Worm (Caenorhabditis elegans) whole organism, young adult: Measurements from ENCODE around the gene rab-7.

Experiments
- B0035.1 ChIP-seq: sonication (generic microtip); optimal IDR thresholded peaks from 2 replicates; lab custom pipeline; 2016; ENCODE audit warnings: missing genetic modification characterization, mild to moderate bottlenecking, missing compliant biosample characterization, missing genotype, missing genetic modification reagents
- C17E4.6 ChIP-seq: fragments of 200-800 bp; sonication (Bioruptor generic); IDR thresholded peaks from 2 replicates; pipeline ENCODE4 v1.3.6; 2022; ENCODE audit warnings: missing genetic modification reagents, missing genetic modification characterization, missing compliant biosample characterization
- F33H1.4 ChIP-seq: fragments of 200-800 bp; sonication (Bioruptor generic); IDR thresholded peaks from 2 replicates; pipeline ENCODE4 v1.3.6; 2022; ENCODE audit warnings: missing genetic modification reagents, missing genetic modification characterization, missing compliant biosample characterization
- F57A8.1 ChIP-seq: fragments of 200-800 bp; sonication (Bioruptor generic); optimal IDR thresholded peaks from 2 replicates; lab custom pipeline; 2018; ENCODE audit warnings: mild to moderate bottlenecking, missing genetic modification characterization, moderate library complexity, missing compliant biosample characterization
- F57C9.4 ChIP-seq: sonication (generic microtip); optimal IDR thresholded peaks from 2 replicates; lab custom pipeline; 2017; ENCODE audit warnings: mild to moderate bottlenecking, missing genetic modification characterization, missing compliant biosample characterization
- K11D2.4 ChIP-seq: fragments of 200-800 bp; sonication (Bioruptor generic); IDR thresholded peaks from 2 replicates; pipeline ENCODE4 v1.3.6; 2022; ENCODE audit warnings: missing genetic modification reagents, missing genetic modification characterization, missing compliant biosample characterization
- T07F8.4 ChIP-seq: sonication (generic microtip); optimal IDR thresholded peaks from 2 replicates; lab custom pipeline; 2016; ENCODE audit warnings: mild to moderate bottlenecking, missing genetic modification characterization, moderate library complexity, missing compliant biosample characterization
- Y53G8AR.9 ChIP-seq: fragments of 200-800 bp; sonication (Bioruptor generic); conservative IDR thresholded peaks from 2 replicates; pipeline ENCODE4 v1.3.6; 2022; ENCODE audit warnings: missing genetic modification reagents, missing genetic modification characterization, missing compliant biosample characterization
- aptf-2 ChIP-seq: fragments of 200-800 bp; sonication (Bioruptor generic); conservative IDR thresholded peaks from 2 replicates; pipeline ENCODE4 v1.3.6; 2022; ENCODE audit warnings: missing genetic modification reagents, missing genetic modification characterization, missing compliant biosample characterization
- atf-7 ChIP-seq: sonication (generic microtip); optimal IDR thresholded peaks from 2 replicates; lab custom pipeline; 2017; ENCODE audit warnings: mild to moderate bottlenecking, missing genetic modification characterization, missing compliant biosample characterization
- athp-1 ChIP-seq: sonication (generic microtip); optimal IDR thresholded peaks from 2 replicates; lab custom pipeline; 2017; ENCODE audit warnings: mild to moderate bottlenecking, missing genetic modification characterization, missing compliant biosample characterization
- bed-1 ChIP-seq: fragments of 200-800 bp; sonication (Bioruptor generic); IDR thresholded peaks from 2 replicates; pipeline ENCODE4 v1.3.6; 2022; ENCODE audit warnings: missing genetic modification reagents, missing genetic modification characterization, missing compliant biosample characterization
- cebp-1 ChIP-seq, 2 experiments: fragments of 200-800 bp in 1 of 2; sonication (Bioruptor generic) in 1 of 2; sonication (generic microtip) in 1 of 2; IDR thresholded peaks in 1 of 2; optimal IDR thresholded peaks in 1 of 2; 2 replicates each; pipeline versions ENCODE4 v1.3.6 to Lab custom; 2017 to 2022; ENCODE audit warnings: missing compliant biosample characterization in 2 of 2, missing genetic modification characterization in 2 of 2, mild to moderate bottlenecking in 1 of 2, missing genetic modification reagents in 1 of 2, moderate library complexity in 1 of 2
- ceh-100 ChIP-seq: fragments of 200-800 bp; sonication (Bioruptor generic); IDR thresholded peaks from 2 replicates; pipeline ENCODE4 v1.3.6; 2022; ENCODE audit warnings: missing genetic modification reagents, missing genetic modification characterization, missing compliant biosample characterization
- ceh-91 ChIP-seq: fragments of 200-800 bp; sonication (Bioruptor generic); IDR thresholded peaks from 2 replicates; pipeline ENCODE4 v1.3.6; 2022; ENCODE audit warnings: missing genetic modification reagents, missing genetic modification characterization, missing compliant biosample characterization
- chd-7 ChIP-seq: sonication (generic microtip); optimal IDR thresholded peaks from 2 replicates; lab custom pipeline; 2016; ENCODE audit warnings: mild to moderate bottlenecking, missing genetic modification characterization, moderate library complexity, missing compliant biosample characterization
- dox-1 ChIP-seq: fragments of 200-800 bp; sonication (Bioruptor generic); IDR thresholded peaks from 2 replicates; pipeline ENCODE4 v1.3.6; 2022; ENCODE audit warnings: missing genetic modification reagents, missing genetic modification characterization, missing compliant biosample characterization
- dpl-1 ChIP-seq: fragments of 150-350 bp; optimal IDR thresholded peaks from 2 replicates; lab custom pipeline; 2014; ENCODE audit warnings: missing biosample characterization, missing genetic modification reagents, missing genetic modification characterization
- efl-1 ChIP-seq: fragments of 150-350 bp; optimal IDR thresholded peaks from 2 replicates; lab custom pipeline; 2014; ENCODE audit warnings: missing biosample characterization, missing genetic modification reagents, missing genetic modification characterization
- fkh-3 ChIP-seq: sonication (generic microtip); optimal IDR thresholded peaks from 2 replicates; lab custom pipeline; 2016; ENCODE audit warnings: mild to moderate bottlenecking, missing genetic modification characterization, missing compliant biosample characterization
- him-1 ChIP-seq: sonication (generic microtip); optimal IDR thresholded peaks from 2 replicates; lab custom pipeline; 2016; ENCODE audit warnings: missing genotype, missing genetic modification reagents, missing genetic modification characterization, missing compliant biosample characterization
- hmg-1.2 ChIP-seq: fragments of 200-800 bp; sonication (Bioruptor generic); IDR thresholded peaks from 2 replicates; pipeline ENCODE4 v1.3.6; 2022; ENCODE audit warnings: missing genetic modification reagents, missing genetic modification characterization, missing compliant biosample characterization
- lin-35 ChIP-seq, 3 experiments: fragments of 150-350 bp in 2 of 3; sonication (generic microtip) in 1 of 3; optimal IDR thresholded peaks; 2 replicates each; lab custom pipeline; 2014 to 2018; ENCODE audit warnings: missing biosample characterization in 3 of 3, missing genetic modification characterization in 3 of 3, missing genetic modification reagents in 3 of 3
- lin-40 ChIP-seq: sonication (generic microtip); optimal IDR thresholded peaks from 2 replicates; lab custom pipeline; 2016; ENCODE audit warnings: missing genetic modification characterization, mild to moderate bottlenecking, missing compliant biosample characterization, missing genotype, missing genetic modification reagents
- lin-54 ChIP-seq: fragments of 200-800 bp; sonication (Bioruptor generic); optimal IDR thresholded peaks from 2 replicates; lab custom pipeline; 2018; ENCODE audit warnings: mild to moderate bottlenecking, missing genetic modification characterization, missing compliant biosample characterization
- lsl-1 ChIP-seq: fragments of 200-800 bp; sonication (Bioruptor generic); optimal IDR thresholded peaks from 2 replicates; lab custom pipeline; 2018; ENCODE audit warnings: mild to moderate bottlenecking, missing genetic modification characterization, moderate library complexity, missing compliant biosample characterization
- madf-10 ChIP-seq: sonication (generic microtip); optimal IDR thresholded peaks from 2 replicates; lab custom pipeline; 2016; ENCODE audit warnings: mild to moderate bottlenecking, missing genetic modification characterization, missing compliant biosample characterization
- madf-6 ChIP-seq: fragments of 200-800 bp; sonication (Bioruptor generic); IDR thresholded peaks from 2 replicates; pipeline ENCODE4 v1.3.6; 2022; ENCODE audit warnings: missing genetic modification reagents, missing genetic modification characterization, missing compliant biosample characterization
- madf-8 ChIP-seq: fragments of 200-800 bp; sonication (Bioruptor generic); conservative IDR thresholded peaks from 2 replicates; pipeline ENCODE4 v1.3.6; 2022; ENCODE audit warnings: missing genetic modification reagents, missing genetic modification characterization, missing compliant biosample characterization
- mes-4 ChIP-seq: sonication (generic microtip); optimal IDR thresholded peaks from 2 replicates; lab custom pipeline; 2016; ENCODE audit warnings: missing genotype, missing genetic modification characterization, missing compliant biosample characterization
- nfya-1 ChIP-seq: sonication (generic microtip); optimal IDR thresholded peaks from 2 replicates; lab custom pipeline; 2017; ENCODE audit warnings: antibody characterized with exemption, missing compliant biosample characterization, missing genetic modification characterization, borderline replicate concordance; ENCODE audit not compliant: insufficient read depth
- nhr-179 ChIP-seq: sonication (generic microtip); optimal IDR thresholded peaks from 2 replicates; lab custom pipeline; 2016; ENCODE audit warnings: mild to moderate bottlenecking, missing genetic modification characterization, missing compliant biosample characterization
- nhr-90 ChIP-seq: sonication (generic microtip); optimal IDR thresholded peaks from 2 replicates; lab custom pipeline; 2016; ENCODE audit warnings: missing genotype, mild to moderate bottlenecking, missing genetic modification characterization, missing compliant biosample characterization
- rpc-1 ChIP-seq, 2 experiments: fragments of 150-350 bp in 1 of 2; sonication (generic microtip) in 1 of 2; optimal IDR thresholded peaks; 2 replicates each; lab custom pipeline; 2014 to 2018; ENCODE audit warnings: missing biosample characterization in 1 of 2, missing genetic modification characterization in 1 of 2, missing genetic modification reagents in 1 of 2, missing genotype in 1 of 2
- snpc-3.4 ChIP-seq: sonication (generic microtip); optimal IDR thresholded peaks from 2 replicates; lab custom pipeline; 2017; ENCODE audit warnings: missing genetic modification characterization, mild to moderate bottlenecking, missing compliant biosample characterization, antibody characterized with exemption, moderate library complexity, missing genotype, missing genetic modification reagents
- tbp1 ChIP-seq: fragments of 200-800 bp; sonication (Bioruptor generic); optimal IDR thresholded peaks from 2 replicates; lab custom pipeline; 2018; ENCODE audit warnings: mild to moderate bottlenecking, missing genetic modification characterization, missing compliant biosample characterization
- xnd-1 ChIP-seq: sonication (generic microtip); optimal IDR thresholded peaks from 2 replicates; lab custom pipeline; 2016; ENCODE audit warnings: missing genotype, missing genetic modification reagents, missing genetic modification characterization, missing compliant biosample characterization
- zim-3 ChIP-seq: sonication (generic microtip); optimal IDR thresholded peaks from 2 replicates; lab custom pipeline; 2017; ENCODE audit warnings: mild to moderate bottlenecking, missing genetic modification characterization, moderate library complexity, missing compliant biosample characterization
- ztf-25 ChIP-seq: fragments of 200-800 bp; sonication (Bioruptor generic); IDR thresholded peaks from 2 replicates; pipeline ENCODE4 v1.3.6; 2022; ENCODE audit warnings: missing genetic modification reagents, missing genetic modification characterization, missing compliant biosample characterization
- ztf-26 ChIP-seq: sonication (generic microtip); optimal IDR thresholded peaks from 2 replicates; lab custom pipeline; 2017; ENCODE audit warnings: missing genetic modification characterization, missing compliant biosample characterization
- ztf-28 ChIP-seq: fragments of 200-800 bp; sonication (Bioruptor generic); IDR thresholded peaks from 2 replicates; pipeline ENCODE4 v1.3.6; 2022; ENCODE audit warnings: missing genetic modification reagents, missing genetic modification characterization, missing compliant biosample characterization

Gene rab-7

DNA sequence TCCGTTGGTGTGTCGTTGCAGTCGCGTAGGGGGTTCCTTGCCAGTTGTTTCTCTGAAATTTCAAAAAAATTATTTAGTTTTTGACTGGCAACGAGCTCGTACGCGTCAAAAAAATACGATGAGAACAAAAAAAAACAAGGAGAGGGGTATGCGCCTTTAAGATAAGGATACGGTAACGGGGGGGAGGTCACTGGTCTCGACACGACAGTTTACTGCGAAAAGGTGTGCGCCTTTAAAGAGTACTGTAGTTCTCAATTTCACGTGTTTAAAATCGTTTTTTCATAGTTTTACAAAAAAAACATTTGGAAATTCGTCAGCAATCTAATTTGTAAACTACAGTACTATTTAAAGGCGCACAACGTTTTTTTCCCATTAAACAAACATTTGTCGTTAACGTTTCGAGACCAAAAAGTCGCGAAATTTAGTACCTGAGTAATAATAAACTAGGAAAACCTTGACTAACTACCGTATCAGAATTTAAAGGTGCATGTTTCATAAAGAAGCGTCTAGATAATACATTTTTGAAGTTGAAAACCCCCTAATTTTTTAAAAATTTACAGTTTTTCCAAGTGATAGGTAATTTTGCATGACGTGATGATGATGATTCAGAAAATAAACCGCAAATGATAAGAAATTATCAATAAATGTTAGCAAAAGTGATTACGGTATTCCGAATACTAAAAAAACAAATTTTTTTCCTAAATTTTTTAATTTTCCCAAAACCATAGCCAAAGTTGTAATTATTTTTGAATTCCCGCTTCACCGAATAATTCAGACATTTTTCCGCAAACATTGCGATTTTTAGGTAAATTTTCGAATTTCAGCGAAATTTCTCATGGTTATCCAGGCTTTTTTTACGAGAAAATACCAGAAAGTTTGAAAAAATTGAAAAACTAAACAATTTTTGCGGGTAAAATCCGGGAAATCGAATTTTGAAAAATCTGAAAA lies 7.6 kb upstream of the rab-7 start (continued):
- TF ChIP-seq fkh-3 (tag; lab: Kevin White, UChicago) = peak; percentile 34
- TF ChIP-seq T07F8.4 (tag; lab: Kevin White, UChicago) = no peak
- peak; percentile 72 for TF ChIP-seq athp-1 (tag; lab: Kevin White, UChicago)
- TF ChIP-seq him-1 (tag; lab: Kevin White, UChicago) = no peak
- no peak for TF ChIP-seq bed-1 (GFP tag; lab: Robert Waterston, UW)
- no peak for TF ChIP-seq F57C9.4 (tag; lab: Kevin White, UChicago)
- TF ChIP-seq aptf-2 = 0 out of 2 replicates have a peak, but pooled peaks have one; percentile 19
- peak; percentile 47 for TF ChIP-seq lin-40 (tag; lab: Kevin White, UChicago)

DNA sequence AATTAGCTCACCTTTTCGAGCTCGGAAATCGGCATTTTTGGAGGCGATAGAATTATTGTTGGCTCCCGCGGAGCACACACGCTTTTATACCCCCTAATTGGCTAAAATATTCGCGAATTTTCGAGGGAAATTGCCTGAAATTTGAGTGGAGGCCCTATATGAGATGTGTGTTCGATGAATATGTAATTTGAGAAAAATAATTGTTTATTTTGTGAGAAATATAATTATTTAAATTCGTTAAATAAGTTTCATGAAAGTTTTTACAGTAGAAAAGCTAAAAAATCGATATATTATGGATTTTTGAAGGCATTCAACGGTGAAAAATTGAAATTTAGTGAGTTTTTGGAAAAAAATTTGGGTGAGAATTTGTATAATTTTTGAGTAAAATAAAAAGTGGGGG lies 6.9 kb upstream of the rab-7 start, which contains the start of gene acbp-6:
Gene acbp-6, minus strand, starts transcription at position 101 of the 400 bp plus-strand sequence.
- TF ChIP-seq chd-7 (tag; lab: Kevin White, UChicago) (no peak), ztf-25 (GFP tag; lab: Robert Waterston, UW) (no peak), Y53G8AR.9 (GFP tag; lab: Robert Waterston, UW) (0 out of 2 replicates have a peak, but pooled peaks have one; percentile 22), ztf-28 (GFP tag; lab: Robert Waterston, UW) (no peak)

DNA sequence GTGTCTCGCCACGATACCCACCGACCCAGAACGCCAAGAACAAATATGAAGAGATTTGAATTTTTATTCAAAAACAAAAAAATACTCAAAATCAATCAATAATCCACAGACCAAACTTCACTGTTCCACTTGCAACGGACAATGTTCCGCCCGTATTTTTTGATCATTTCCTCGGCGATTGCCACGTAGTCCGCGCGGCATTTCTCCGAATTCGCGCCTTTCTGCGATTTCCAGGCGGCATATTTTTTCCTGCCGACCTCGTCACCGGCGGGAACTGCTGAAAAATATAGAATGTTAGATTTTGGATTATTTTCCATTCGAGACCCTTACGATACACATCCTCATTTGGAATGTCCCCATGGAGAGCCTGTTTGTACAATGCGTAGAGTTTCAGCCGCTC lies 5.5 kb upstream of the rab-7 start:
- TF ChIP-seq lin-40 (tag; lab: Kevin White, UChicago) (no peak), madf-8 (peak; percentile 60), K11D2.4 (no peak), F33H1.4 (GFP tag; lab: Robert Waterston, UW) (peak; percentile 41; the same call in 1 of the 2 replicates), lin-35 (GFP tag; optimal IDR thresholded peaks at IDR 0.05; lab: Kevin White, UChicago) (peak in 1 of 3 experiments; percentile 32), rpc-1 (optimal IDR thresholded peaks at IDR 0.05; lab: Kevin White, UChicago) (no peak), rpc-1 (tag; optimal IDR thresholded peaks at IDR 0.05; lab: Kevin White, UChicago) (no peak), snpc-3.4 (peak; percentile 9), madf-10 (tag; lab: Kevin White, UChicago) (no peak), ztf-26 (tag; lab: Kevin White, UChicago) (no peak), ztf-25 (GFP tag; lab: Robert Waterston, UW) (0 out of 2 replicates have a peak, but pooled peaks have one; percentile 55), B0035.1 (tag; lab: Kevin White, UChicago) (no peak), F57A8.1 (GFP tag; lab: Kevin White, UChicago) (no peak), ceh-91 (peak; percentile 26; the same call in 1 of the 2 replicates), lsl-1 (GFP tag; lab: Kevin White, UChicago) (peak; percentile 50), efl-1 (peak; percentile 68), nhr-90 (tag; lab: Kevin White, UChicago) (no peak), F57C9.4 (tag; lab: Kevin White, UChicago) (no peak), lin-54 (GFP tag; lab: Kevin White, UChicago) (peak; percentile 20), cebp-1 (GFP tag; IDR thresholded peaks at IDR 0.05; lab: Robert Waterston, UW) (no peak), cebp-1 (tag; optimal IDR thresholded peaks at IDR 0.05; lab: Kevin White, UChicago) (peak; percentile 16), C17E4.6 (peak; percentile 11; the same call in 1 of the 2 replicates), nfya-1 (tag; lab: Kevin White, UChicago) (no peak), hmg-1.2 (no peak), xnd-1 (tag; lab: Kevin White, UChicago) (peak; percentile 36), dpl-1 (GFP tag; lab: Kevin White, UChicago) (peak; percentile 28), nhr-179 (tag; lab: Kevin White, UChicago) (no peak), mes-4 (tag; lab: Kevin White, UChicago) (no peak), atf-7 (no peak), ceh-100 (GFP tag; lab: Robert Waterston, UW) (0 out of 2 replicates have a peak, but pooled peaks have one; percentile 30), zim-3 (tag; lab: Kevin White, UChicago) (peak; percentile 7), tbp1 (GFP tag; lab: Kevin White, UChicago) (no peak), madf-6 (peak; percentile 80), dox-1 (GFP tag; lab: Robert Waterston, UW) (peak; percentile 43; the same call in 1 of the 2 replicates)
